Fruit fly (Drosophila melanogaster): ENCODE data around the gene CG9288.
A peak's percentile ranks its signal among the peaks of the same experiment; 100 is the strongest.

- TF ChIP-seq Blimp-1 (GFP tag; optimal IDR thresholded peaks at IDR 0.05) (peak; percentile 56), CG11762 (GFP tag; optimal IDR thresholded peaks at IDR 0.05; ENCODE audit: insufficient read depth) (peak; percentile 15), CG4318 (GFP tag; optimal IDR thresholded peaks at IDR 0.05) (no peak), Lpt (GFP tag; optimal IDR thresholded peaks at IDR 0.05) (no peak), dac (GFP tag; optimal IDR thresholded peaks at IDR 0.05) (no peak), topi (GFP tag; optimal IDR thresholded peaks at IDR 0.05) (peak; percentile 88), CG31627 (GFP tag; optimal IDR thresholded peaks at IDR 0.05) (peak; percentile 90)
Measured at dm6 chr3R:13793105-13793978, 13.9 kb downstream of the CG9288 start.
